Worm (Caenorhabditis elegans): Measurements from ENCODE around the gene swip-10.

swip-10 gene

DNA sequence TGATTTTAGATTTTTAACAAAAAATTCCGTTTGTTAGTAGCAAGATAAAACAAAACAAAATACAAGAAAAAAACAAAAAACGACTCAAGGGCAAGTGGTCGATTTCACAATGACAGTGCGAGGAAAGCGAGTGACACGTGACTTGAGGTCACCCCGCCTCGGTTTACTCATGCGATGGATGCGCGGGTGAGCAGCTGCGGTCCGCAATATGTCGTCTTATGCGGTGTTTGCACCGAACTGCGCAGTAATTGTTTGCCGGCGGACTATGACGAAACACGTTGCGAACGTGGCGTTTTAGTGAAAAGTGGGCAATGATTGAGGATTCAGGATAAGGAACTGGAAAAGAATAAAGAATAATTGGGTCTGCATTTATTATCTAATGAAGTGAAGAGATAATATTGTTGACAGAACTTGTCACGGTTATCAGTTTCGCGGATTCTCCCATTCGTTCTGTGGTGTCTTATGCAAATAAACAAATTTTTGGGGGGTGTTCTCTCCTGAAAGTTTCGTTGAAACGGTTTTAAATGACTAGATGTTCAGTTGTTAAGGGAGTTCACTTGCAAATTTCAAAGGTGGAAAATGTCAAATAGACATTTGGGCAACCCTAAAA lies 46.6 kb downstream of the swip-10 start (continued):
- TF ChIP-seq mxl-2 (GFP tag; conservative IDR thresholded peaks at IDR 0.05) (no peak), egl-43 (GFP tag; IDR thresholded peaks at IDR 0.05) (no peak), saeg-2 (GFP tag; IDR thresholded peaks at IDR 0.05) (no peak), F10B5.3 (tag; optimal IDR thresholded peaks at IDR 0.05) (no peak), ces-1 (GFP tag; optimal IDR thresholded peaks at IDR 0.05) (no peak), lin-39 (tag; optimal IDR thresholded peaks at IDR 0.05) (no peak), ceh-28 (tag; optimal IDR thresholded peaks at IDR 0.05) (no peak), ceh-44 (GFP tag; IDR thresholded peaks at IDR 0.05) (no peak), nhr-111 (GFP tag; optimal IDR thresholded peaks at IDR 0.05) (no peak), nhr-76 (tag; optimal IDR thresholded peaks at IDR 0.05) (no peak), madf-5 (GFP tag; IDR thresholded peaks at IDR 0.05) (no peak), dve-1 (tag; optimal IDR thresholded peaks at IDR 0.05; ENCODE audit: insufficient read depth) (peak; percentile 25), nhr-42 (GFP tag; IDR thresholded peaks at IDR 0.05) (peak; percentile 63; the same call in 1 of the 2 replicates), unc-130 (GFP tag; optimal IDR thresholded peaks at IDR 0.05) (no peak), nhr-77 (tag; optimal IDR thresholded peaks at IDR 0.05) (no peak), php-3 (GFP tag; IDR thresholded peaks at IDR 0.05) (peak; percentile 55; the same call in 1 of the 2 replicates), lir-3 (tag; optimal IDR thresholded peaks at IDR 0.05) (no peak), madf-9 (GFP tag; conservative IDR thresholded peaks at IDR 0.05) (no peak), ceh-62 (tag; optimal IDR thresholded peaks at IDR 0.05) (no peak), lin-38 (GFP tag; IDR thresholded peaks at IDR 0.05) (no peak), pha-4 (GFP tag; IDR thresholded peaks at IDR 0.05) (no peak), pha-4 (tag; optimal IDR thresholded peaks at IDR 0.05) (peak; percentile 25), snpc-1.2 (GFP tag; IDR thresholded peaks at IDR 0.05) (no peak), nhr-48 (tag; optimal IDR thresholded peaks at IDR 0.05) (peak; percentile 34), jun-1 (tag; optimal IDR thresholded peaks at IDR 0.05) (no peak), fkh-10 (GFP tag; optimal IDR thresholded peaks at IDR 0.05) (peak; percentile 17), zip-2 (tag; optimal IDR thresholded peaks at IDR 0.05) (no peak), mdl-1 (tag; optimal IDR thresholded peaks at IDR 0.05) (peak; percentile 65 to 79), R02D3.7 (tag; optimal IDR thresholded peaks at IDR 0.05) (no peak), dpl-1 (GFP tag; optimal IDR thresholded peaks at IDR 0.05) (peak; percentile 40), set-16 (GFP tag; IDR thresholded peaks at IDR 0.05) (peak; percentile 59), Y105C5A.15 (GFP tag; IDR thresholded peaks at IDR 0.05) (no peak), egl-27 (tag; optimal IDR thresholded peaks at IDR 0.05) (no peak), unc-62 (GFP tag; optimal IDR thresholded peaks at IDR 0.05 in 1 of 2) (no peak), unc-62 (tag; optimal IDR thresholded peaks at IDR 0.05) (no peak), snpc-4 (tag; optimal IDR thresholded peaks at IDR 0.05) (no peak), vab-7 (GFP tag; IDR thresholded peaks at IDR 0.05) (0 out of 2 replicates have a peak, but pooled peaks have one; percentile 9), nhr-25 (tag; optimal IDR thresholded peaks at IDR 0.05; ENCODE audit: borderline replicate concordance, insufficient read depth) (peak; percentile 58)

DNA sequence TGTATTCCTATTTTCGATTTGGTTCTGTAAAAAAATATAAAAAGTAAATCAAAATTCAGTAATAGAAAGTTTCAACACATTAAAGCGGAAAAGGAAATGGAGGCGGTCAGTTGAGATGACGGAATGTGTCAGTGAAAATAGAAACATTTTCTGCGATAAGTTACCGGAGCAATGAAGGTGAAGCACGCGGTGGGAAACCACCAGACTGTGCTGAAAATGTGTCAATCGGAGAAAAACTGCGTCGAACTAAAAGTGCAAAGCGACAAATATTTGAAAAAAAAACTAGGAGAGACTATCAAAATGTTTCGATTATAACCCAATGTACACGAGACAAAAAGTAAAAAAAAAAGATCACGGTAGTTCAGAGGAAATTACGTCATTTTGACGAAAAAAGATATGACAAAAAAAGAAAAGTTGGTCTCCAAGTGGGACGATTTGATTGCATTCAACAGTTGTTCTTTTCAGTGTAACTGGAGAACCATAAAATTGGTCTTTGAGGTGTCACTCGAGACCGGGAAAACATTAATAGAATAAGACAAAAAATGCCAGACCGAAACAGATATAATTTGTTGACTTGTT lies 47.6 kb downstream of the swip-10 start, which contains the start of gene acl-4:
acl-4 (minus strand) TSS at position 27 of the 579 bp plus-strand sequence.
- TF ChIP-seq lin-13 (GFP tag; optimal IDR thresholded peaks at IDR 0.05) (no peak), hlh-30 (tag; optimal IDR thresholded peaks at IDR 0.05; ENCODE audit: insufficient read depth) (peak; percentile 16), F49E8.2 (tag; optimal IDR thresholded peaks at IDR 0.05; ENCODE audit: borderline replicate concordance) (no peak), ces-1 (GFP tag; optimal IDR thresholded peaks at IDR 0.05) (no peak), daf-16 (GFP tag; optimal IDR thresholded peaks at IDR 0.05) (no peak), daf-16 (tag; optimal IDR thresholded peaks at IDR 0.05) (peak; percentile 47), aha-1 (tag) (peak; percentile 64), lsy-2 (tag; optimal IDR thresholded peaks at IDR 0.05) (no peak), pha-4 (GFP tag; IDR thresholded peaks at IDR 0.05) (no peak), pha-4 (tag; optimal IDR thresholded peaks at IDR 0.05) (no peak), egl-27 (tag; optimal IDR thresholded peaks at IDR 0.05) (no peak), nhr-102 (tag; optimal IDR thresholded peaks at IDR 0.05) (no peak), nhr-10 (tag; optimal IDR thresholded peaks at IDR 0.05) (no peak), zfp-2 (tag; optimal IDR thresholded peaks at IDR 0.05) (no peak), ceh-20 (GFP tag; IDR thresholded peaks at IDR 0.05) (no peak), saeg-2 (GFP tag; IDR thresholded peaks at IDR 0.05) (no peak), aly-2 (tag; optimal IDR thresholded peaks at IDR 0.05) (no peak), mdl-1 (tag; optimal IDR thresholded peaks at IDR 0.05) (peak in 1 of 2 experiments; percentile 41), fkh-10 (GFP tag; optimal IDR thresholded peaks at IDR 0.05) (no peak), hlh-11 (tag; optimal IDR thresholded peaks at IDR 0.05) (peak; percentile 3)
